Worm (Caenorhabditis elegans) whole organism, midembryonic: ENCODE data around the gene F59A1.16.

ENCODE experiments used
- T22C8.4 ChIP-seq: fragments of 200-800 bp; sonication (Bioruptor generic); IDR thresholded peaks from 2 replicates; pipeline ENCODE4 v1.3.6; 2022; ENCODE audit warnings: missing genetic modification characterization, missing compliant biosample characterization
- flt-1 ChIP-seq: fragments of 200-800 bp; sonication (Bioruptor generic); IDR thresholded peaks from 2 replicates; pipeline ENCODE4 v1.3.6; 2022; ENCODE audit warnings: missing genetic modification characterization, missing compliant biosample characterization
- med-1 ChIP-seq: sonication (generic microtip); optimal IDR thresholded peaks from 2 replicates; lab custom pipeline; 2017; ENCODE audit warnings: missing genetic modification characterization, mild to moderate bottlenecking, missing compliant biosample characterization, antibody characterized with exemption, missing genetic modification reagents; ENCODE audit not compliant: insufficient read depth
- ref-1 ChIP-seq: fragments of 200-800 bp; sonication (Bioruptor generic); conservative IDR thresholded peaks from 2 replicates; pipeline ENCODE4 v1.3.6; 2022; ENCODE audit warnings: missing genetic modification reagents, missing genetic modification characterization, missing compliant biosample characterization
- ztf-29 ChIP-seq: fragments of 200-800 bp; sonication (Bioruptor generic); IDR thresholded peaks from 2 replicates; pipeline ENCODE4 v1.3.6; 2022; ENCODE audit warnings: missing genetic modification reagents, missing genetic modification characterization, missing compliant biosample characterization

- no peak for TF ChIP-seq ref-1 (GFP tag; lab: Robert Waterston, UW)
- no peak for TF ChIP-seq flt-1 (GFP tag; lab: Robert Waterston, UW)
- TF ChIP-seq T22C8.4 (GFP tag; lab: Robert Waterston, UW), result no peak
- no peak for TF ChIP-seq med-1 (GFP tag; lab: Kevin White, UChicago)
- no peak for TF ChIP-seq ztf-29 (GFP tag; lab: Robert Waterston, UW)
These were observed at the start of gene F59A1.16, which contains the start of gene F59A1.6 for ce11 chrV:17684857-17685256.
